Worm (Caenorhabditis elegans) whole organism, early embryonic: ENCODE data around the gene T05C1.3.

Experiments used
- aly-1 ChIP-seq: sonication (generic microtip); optimal IDR thresholded peaks from 2 replicates; lab custom pipeline; 2016; ENCODE audit warnings: missing genetic modification characterization, missing compliant biosample characterization
- ama-1 ChIP-seq: fragments of 150-350 bp; optimal IDR thresholded peaks from 2 replicates; lab custom pipeline; 2014
- ceh-13 ChIP-seq: fragments of 200-800 bp; sonication (Bioruptor generic); optimal IDR thresholded peaks from 2 replicates; lab custom pipeline; 2018; ENCODE audit warnings: mild to moderate bottlenecking, missing genetic modification characterization, missing compliant biosample characterization
- ceh-36 ChIP-seq: sonication (generic microtip); optimal IDR thresholded peaks from 2 replicates; lab custom pipeline; 2016; ENCODE audit warnings: missing genetic modification characterization, inconsistent platforms, missing compliant biosample characterization
- hnd-1 ChIP-seq: sonication (generic microtip); optimal IDR thresholded peaks from 2 replicates; lab custom pipeline; 2016; ENCODE audit warnings: missing genetic modification characterization, missing compliant biosample characterization
- pes-1 ChIP-seq: fragments of 200-800 bp; sonication (Bioruptor generic); IDR thresholded peaks from 2 replicates; pipeline ENCODE4 v1.3.6; 2022; ENCODE audit warnings: missing genetic modification reagents, missing genetic modification characterization, missing compliant biosample characterization
- scrt-1 ChIP-seq: fragments of 200-800 bp; sonication (Bioruptor generic); IDR thresholded peaks from 2 replicates; pipeline ENCODE4 v1.3.6; 2022; ENCODE audit warnings: missing genetic modification characterization, missing compliant biosample characterization
- sea-1 ChIP-seq: fragments of 200-800 bp; sonication (Bioruptor generic); conservative IDR thresholded peaks from 2 replicates; pipeline ENCODE4 v1.3.6; 2022; ENCODE audit warnings: missing genetic modification characterization, missing compliant biosample characterization
- tbx-11 ChIP-seq: fragments of 200-800 bp; sonication (Bioruptor generic); IDR thresholded peaks from 2 replicates; pipeline ENCODE4 v1.3.6; 2022; ENCODE audit warnings: missing genetic modification characterization, missing compliant biosample characterization
- tbx-37 ChIP-seq: fragments of 200-800 bp; sonication (Bioruptor generic); conservative IDR thresholded peaks from 2 replicates; pipeline ENCODE4 v1.3.6; 2022; ENCODE audit warnings: missing genetic modification reagents, missing genetic modification characterization, missing compliant biosample characterization

DNA sequence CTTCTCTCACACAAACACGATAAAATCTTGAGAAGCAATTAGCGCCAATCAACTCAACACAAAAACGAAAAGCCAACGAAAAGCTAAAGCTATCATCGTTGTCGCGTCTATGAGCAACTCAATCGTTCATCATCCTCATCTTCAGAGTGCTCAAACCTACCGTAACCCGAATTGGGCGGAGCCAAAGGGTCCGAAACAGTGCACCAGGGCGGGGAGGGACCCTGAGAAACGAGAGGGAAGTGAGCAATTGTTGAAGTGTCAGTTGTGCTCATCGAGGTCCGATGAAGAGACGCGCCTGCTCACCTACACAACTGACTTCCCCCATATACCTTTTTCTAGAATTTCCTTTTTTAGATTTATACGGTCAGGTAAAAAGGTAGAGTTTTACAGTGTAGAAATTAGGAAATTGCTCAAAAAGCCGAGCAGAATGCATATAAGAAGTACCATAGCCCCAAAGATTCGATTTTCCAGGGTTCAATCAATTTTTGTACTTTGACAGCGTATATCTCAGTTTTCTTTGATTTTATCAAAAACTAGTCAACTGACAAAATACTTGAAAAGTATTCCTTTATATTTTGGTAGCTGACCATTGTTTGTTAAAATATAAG is 29.2 kb upstream of the T05C1.3 start, which contains the start of gene hlh-1:
- TF ChIP-seq ama-1 (lab: Kevin White, UChicago) (no peak), pes-1 (GFP tag; lab: Robert Waterston, UW) (no peak), sea-1 (GFP tag; lab: Robert Waterston, UW) (no peak), ceh-36 (tag; lab: Kevin White, UChicago) (no peak), hnd-1 (tag; lab: Kevin White, UChicago) (no peak), aly-1 (no peak), tbx-37 (no peak), tbx-11 (GFP tag; lab: Robert Waterston, UW) (no peak), scrt-1 (no peak), ceh-13 (no peak)
